Worm (Caenorhabditis elegans): ENCODE data around the gene chil-17.
"Not testable (repeated sequence)": the region's sequence is repeated elsewhere in the genome, so short reads cannot be mapped to it uniquely, and the experiment has no call there.

chil-17 gene

ce11 chrII:9480006-9480405, 40.0 kb upstream of the chil-17 start, which contains the start of gene T19H5.7:
TSS of gene T19H5.7 (minus strand) at chrII:9480106.
- TF ChIP-seq ceh-36 (tag; optimal IDR thresholded peaks at IDR 0.05) (no peak), B0310.2 (tag; optimal IDR thresholded peaks at IDR 0.05) (no peak), aly-1 (tag; optimal IDR thresholded peaks at IDR 0.05) (no peak), pes-1 (GFP tag; IDR thresholded peaks at IDR 0.05) (no peak), tbx-37 (GFP tag; conservative IDR thresholded peaks at IDR 0.05) (no peak), hmg-4 (GFP tag; optimal IDR thresholded peaks at IDR 0.05) (no peak), hnd-1 (tag; optimal IDR thresholded peaks at IDR 0.05) (no peak), ets-7 (tag; optimal IDR thresholded peaks at IDR 0.05) (no peak), sea-1 (GFP tag; conservative IDR thresholded peaks at IDR 0.05) (no peak), ceh-13 (GFP tag; optimal IDR thresholded peaks at IDR 0.05) (no peak), scrt-1 (GFP tag; IDR thresholded peaks at IDR 0.05) (no peak)

DNA sequence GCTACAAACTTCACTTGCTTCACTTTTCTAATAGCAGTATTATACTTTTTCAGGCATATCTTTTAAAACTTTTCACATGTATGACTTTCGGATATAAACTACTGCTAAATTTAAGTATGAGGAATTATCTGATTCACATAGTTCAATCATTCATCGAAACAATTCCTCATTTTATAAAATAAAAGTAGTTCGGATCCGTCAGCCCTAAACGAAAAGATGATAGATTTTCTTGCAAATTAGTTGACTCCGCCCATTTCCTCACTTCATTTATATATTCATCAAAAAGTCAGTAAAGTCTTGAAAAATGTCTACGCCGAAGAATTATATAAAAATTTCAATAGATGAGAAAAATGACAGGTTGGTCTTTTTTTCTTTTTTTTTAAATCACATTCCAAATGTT, 37.6 kb upstream of the chil-17 start, which contains the start of gene chil-27:
chil-27 (plus strand) TSS at position 301 of the 400 bp plus-strand sequence.
- TF ChIP-seq tbx-37 (GFP tag; conservative IDR thresholded peaks at IDR 0.05) (no peak), ama-1 (optimal IDR thresholded peaks at IDR 0.05) (no peak), aly-1 (tag; optimal IDR thresholded peaks at IDR 0.05) (no peak), tbx-11 (GFP tag; IDR thresholded peaks at IDR 0.05) (no peak), pes-1 (GFP tag; IDR thresholded peaks at IDR 0.05) (no peak), scrt-1 (GFP tag; IDR thresholded peaks at IDR 0.05) (no peak), tra-4 (tag; optimal IDR thresholded peaks at IDR 0.05) (no peak), sea-1 (GFP tag; conservative IDR thresholded peaks at IDR 0.05) (no peak), B0310.2 (tag; optimal IDR thresholded peaks at IDR 0.05) (no peak), ceh-36 (tag; optimal IDR thresholded peaks at IDR 0.05) (no peak), ets-7 (tag; optimal IDR thresholded peaks at IDR 0.05) (no peak), hmg-4 (GFP tag; optimal IDR thresholded peaks at IDR 0.05) (no peak), F13C5.2 (tag; optimal IDR thresholded peaks at IDR 0.05) (no peak), hmbx-1 (tag; optimal IDR thresholded peaks at IDR 0.05) (no peak), hnd-1 (tag; optimal IDR thresholded peaks at IDR 0.05) (no peak), flt-1 (GFP tag; IDR thresholded peaks at IDR 0.05) (no peak), ceh-13 (GFP tag; optimal IDR thresholded peaks at IDR 0.05) (no peak)

DNA sequence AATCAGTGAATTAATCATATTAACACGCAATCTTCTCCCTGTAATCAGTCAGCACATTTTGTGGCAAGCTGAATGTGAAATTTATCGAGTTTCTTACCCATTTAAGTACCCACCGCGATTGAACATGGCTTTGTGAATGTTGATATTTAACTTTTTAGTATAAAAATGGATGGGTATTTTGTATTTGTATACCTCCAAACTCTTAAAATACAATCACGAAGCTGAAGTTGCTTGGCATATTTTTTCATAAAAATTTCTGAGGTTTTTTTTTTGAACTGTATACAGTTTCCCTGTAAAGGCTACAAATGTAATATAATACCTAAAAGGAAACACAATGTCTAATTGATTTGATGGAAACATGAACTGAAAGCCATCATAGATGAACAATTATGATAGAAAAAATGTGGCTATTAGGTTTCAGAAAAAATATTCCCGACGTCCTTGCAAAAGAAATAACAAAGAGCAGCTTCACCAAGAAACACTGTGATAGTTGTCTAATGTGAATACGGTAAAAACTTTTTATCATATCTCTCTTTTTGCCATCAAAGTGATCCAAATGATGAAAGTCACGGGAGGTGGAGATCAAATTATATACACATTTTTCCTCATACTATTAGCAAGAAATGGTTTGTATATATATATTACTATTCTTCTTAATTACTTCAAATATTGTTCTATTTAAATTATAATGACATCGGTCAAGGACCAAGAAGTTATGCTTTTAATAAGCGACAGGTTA, 34.6 kb upstream of the chil-17 start, which contains the start of the genes chil-25 and chil-26:
chil-25 (minus strand) TSS at position 101 of the 739 bp plus-strand sequence.
chil-26 (plus strand) TSS at position 689 of the 739 bp plus-strand sequence.
- no peak for TF ChIP-seq ceh-13 (GFP tag; optimal IDR thresholded peaks at IDR 0.05)
- TF ChIP-seq flt-1 (GFP tag; IDR thresholded peaks at IDR 0.05) = no peak

ce11 chrII:9470027-9470426, 30.1 kb upstream of the chil-17 start, which contains the start of gene T19H5.6:
TSS of gene T19H5.6 (minus strand) at chrII:9470221.
- TF ChIP-seq scrt-1 (GFP tag; IDR thresholded peaks at IDR 0.05) = no peak
- TF ChIP-seq tra-4 (tag; optimal IDR thresholded peaks at IDR 0.05) = no peak
- TF ChIP-seq flt-1 (GFP tag; IDR thresholded peaks at IDR 0.05) = no peak
- no peak for TF ChIP-seq hmg-4 (GFP tag; optimal IDR thresholded peaks at IDR 0.05)
- no peak for TF ChIP-seq F13C5.2 (tag; optimal IDR thresholded peaks at IDR 0.05)
- TF ChIP-seq tbx-11 (GFP tag; IDR thresholded peaks at IDR 0.05) = no peak
- TF ChIP-seq pes-1 (GFP tag; IDR thresholded peaks at IDR 0.05) = no peak
- no peak for TF ChIP-seq ama-1 (optimal IDR thresholded peaks at IDR 0.05)
- no peak for TF ChIP-seq hmbx-1 (tag; optimal IDR thresholded peaks at IDR 0.05)
- no peak for TF ChIP-seq B0310.2 (tag; optimal IDR thresholded peaks at IDR 0.05)
- no peak for TF ChIP-seq hnd-1 (tag; optimal IDR thresholded peaks at IDR 0.05)
- no peak for TF ChIP-seq ceh-13 (GFP tag; optimal IDR thresholded peaks at IDR 0.05)
- TF ChIP-seq tbx-37 (GFP tag; conservative IDR thresholded peaks at IDR 0.05) = no peak
- no peak for TF ChIP-seq sea-1 (GFP tag; conservative IDR thresholded peaks at IDR 0.05)
- no peak for TF ChIP-seq ets-7 (tag; optimal IDR thresholded peaks at IDR 0.05)
- no peak for TF ChIP-seq ceh-36 (tag; optimal IDR thresholded peaks at IDR 0.05)
- no peak for TF ChIP-seq aly-1 (tag; optimal IDR thresholded peaks at IDR 0.05)

DNA sequence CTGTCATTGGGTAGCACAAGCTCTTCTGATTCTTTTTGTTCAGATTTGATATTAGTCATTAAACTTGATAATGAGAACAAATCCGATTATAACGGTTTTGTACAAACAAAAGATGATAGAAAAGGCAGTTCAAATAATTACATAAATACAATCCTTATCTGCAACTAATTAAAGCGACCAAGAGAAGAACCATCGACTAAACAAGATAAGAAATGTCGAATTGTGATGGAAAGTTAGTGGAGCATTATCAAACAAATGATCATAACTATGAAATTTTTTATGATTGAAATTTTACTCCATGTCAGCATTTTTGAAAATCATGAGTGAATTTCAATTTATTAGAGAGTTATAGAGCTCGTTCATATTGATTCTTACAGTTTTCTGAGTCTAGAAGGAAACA, 28.5 kb upstream of the chil-17 start, which contains the start of gene chil-23:
chil-23 (minus strand) TSS at position 198 of the 400 bp plus-strand sequence.
- no peak for TF ChIP-seq pes-1 (GFP tag; IDR thresholded peaks at IDR 0.05)
- TF ChIP-seq tbx-37 (GFP tag; conservative IDR thresholded peaks at IDR 0.05) = no peak
- TF ChIP-seq scrt-1 (GFP tag; IDR thresholded peaks at IDR 0.05) = no peak
- no peak for TF ChIP-seq hnd-1 (tag; optimal IDR thresholded peaks at IDR 0.05)
- TF ChIP-seq B0310.2 (tag; optimal IDR thresholded peaks at IDR 0.05) = no peak
- no peak for TF ChIP-seq flt-1 (GFP tag; IDR thresholded peaks at IDR 0.05)
- no peak for TF ChIP-seq hmbx-1 (tag; optimal IDR thresholded peaks at IDR 0.05)
- TF ChIP-seq aly-1 (tag; optimal IDR thresholded peaks at IDR 0.05) = no peak

- TF ChIP-seq hmbx-1 (tag; optimal IDR thresholded peaks at IDR 0.05) = no peak
- no peak for TF ChIP-seq ama-1 (optimal IDR thresholded peaks at IDR 0.05)
- TF ChIP-seq B0310.2 (tag; optimal IDR thresholded peaks at IDR 0.05) = no peak
- TF ChIP-seq ceh-36 (tag; optimal IDR thresholded peaks at IDR 0.05) = no peak
- TF ChIP-seq F13C5.2 (tag; optimal IDR thresholded peaks at IDR 0.05) = no peak
- TF ChIP-seq pes-1 (GFP tag; IDR thresholded peaks at IDR 0.05) = no peak
- TF ChIP-seq hmg-4 (GFP tag; optimal IDR thresholded peaks at IDR 0.05) = no peak
- no peak for TF ChIP-seq tra-4 (tag; optimal IDR thresholded peaks at IDR 0.05)
- TF ChIP-seq sea-1 (GFP tag; conservative IDR thresholded peaks at IDR 0.05) = no peak
Observed at ce11 chrII:9466095-9466494, 26.1 kb upstream of the chil-17 start, which contains the start of gene chil-22. TSS of gene chil-22 (minus strand) at chrII:9466195.

ce11 chrII:9461881-9462280, 21.9 kb upstream of the chil-17 start, which contains the start of gene chil-21:
TSS of gene chil-21 (minus strand) at chrII:9461981.
- not testable (repeated sequence) for TF ChIP-seq ets-7 (tag; optimal IDR thresholded peaks at IDR 0.05); hmg-4 (GFP tag; optimal IDR thresholded peaks at IDR 0.05); hnd-1 (tag; optimal IDR thresholded peaks at IDR 0.05)
